Fruit fly (Drosophila melanogaster): ENCODE data around the gene CG33995.

Gene CG33995

DNA sequence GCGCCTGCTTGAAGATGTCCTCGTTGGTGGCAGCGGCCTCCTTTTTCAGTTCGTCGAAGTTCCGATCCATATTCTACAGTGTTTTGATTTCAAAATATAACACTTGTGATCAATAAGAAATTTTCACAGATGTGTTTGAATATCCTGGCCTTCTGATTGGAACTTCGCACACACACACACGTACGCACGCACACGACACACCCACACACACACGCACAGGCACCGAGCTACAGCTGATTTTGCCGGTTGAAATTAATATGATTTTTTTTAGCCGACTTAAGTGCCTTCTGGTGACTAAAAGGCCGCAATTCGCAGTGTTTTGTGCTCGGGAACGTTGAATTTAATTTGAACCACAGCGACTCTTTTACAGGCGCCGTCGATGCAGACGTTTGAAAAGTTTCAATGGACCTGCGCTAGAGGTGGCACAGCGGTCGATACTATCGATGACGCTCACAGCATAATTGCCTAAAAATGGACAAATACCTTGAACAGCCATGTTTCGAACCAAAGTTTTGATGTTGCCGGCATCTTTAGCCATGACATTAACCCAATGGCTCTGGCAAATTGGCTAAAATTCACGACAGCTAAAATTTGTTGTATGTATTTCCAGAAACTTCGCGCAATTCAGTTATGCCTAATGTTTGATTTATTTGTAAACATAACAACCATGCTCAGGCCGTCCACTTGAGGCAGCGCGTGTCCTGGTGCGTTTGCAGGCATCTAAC lies 33.6 kb upstream of the CG33995 start, which contains the start of gene Rtnl1 (continued):
- no peak for TF ChIP-seq tgo (GFP tag; IDR thresholded peaks at IDR 0.05)
- no peak for TF ChIP-seq CG18764 (GFP tag; optimal IDR thresholded peaks at IDR 0.05)
- TF ChIP-seq nerfin-1 (tag; optimal IDR thresholded peaks at IDR 0.05), result peak; percentile 16
- TF ChIP-seq CG1529 (GFP tag; optimal IDR thresholded peaks at IDR 0.05), result no peak
- no peak for TF ChIP-seq gsb (GFP tag; IDR thresholded peaks at IDR 0.05)
- no peak for TF ChIP-seq CG8089 (GFP tag; optimal IDR thresholded peaks at IDR 0.05)
- TF ChIP-seq CG17359 (tag; optimal IDR thresholded peaks at IDR 0.05), result no peak
- no peak for TF ChIP-seq scrt (GFP tag; optimal IDR thresholded peaks at IDR 0.05)
- peak; percentile 21 for TF ChIP-seq Bteb2 (GFP tag; optimal IDR thresholded peaks at IDR 0.05)
- TF ChIP-seq CG9932 (GFP tag; IDR thresholded peaks at IDR 0.05), result peak; percentile 75
- TF ChIP-seq pita (GFP tag; optimal IDR thresholded peaks at IDR 0.05), result peak; percentile 93
- no peak for TF ChIP-seq CG8388 (GFP tag; optimal IDR thresholded peaks at IDR 0.05)
- no peak for TF ChIP-seq prd (optimal IDR thresholded peaks at IDR 0.05)
- TF ChIP-seq prd (GFP tag; IDR thresholded peaks at IDR 0.05), result no peak
- TF ChIP-seq Sin3A (optimal IDR thresholded peaks at IDR 0.05), result peak; percentile 95
- TF ChIP-seq tin (GFP tag; optimal IDR thresholded peaks at IDR 0.05), result no peak
- no peak for TF ChIP-seq wor (GFP tag; IDR thresholded peaks at IDR 0.05)
- TF ChIP-seq kay (GFP tag; optimal IDR thresholded peaks at IDR 0.05), result no peak
- peak; percentile 66 for TF ChIP-seq NC2β (GFP tag; optimal IDR thresholded peaks at IDR 0.05)
- TF ChIP-seq pan (optimal IDR thresholded peaks at IDR 0.05), result no peak
- peak in 1 of 2 experiments; percentile 88 for TF ChIP-seq pan (GFP tag; optimal IDR thresholded peaks at IDR 0.05 in 1 of 2, IDR thresholded peaks at IDR 0.05 in 1 of 2)
- TF ChIP-seq CG11695 (GFP tag; IDR thresholded peaks at IDR 0.05), result no peak
- TF ChIP-seq CG32767 (GFP tag; IDR thresholded peaks at IDR 0.05), result no peak
- peak; percentile 87 for TF ChIP-seq HmgZ (tag; optimal IDR thresholded peaks at IDR 0.05)
- no peak for TF ChIP-seq CG10209 (GFP tag; optimal IDR thresholded peaks at IDR 0.05)
- TF ChIP-seq ewg (GFP tag; optimal IDR thresholded peaks at IDR 0.05), result peak; percentile 100
- TF ChIP-seq Ets65A (GFP tag), result peak; percentile 42
- peak; percentile 81 for TF ChIP-seq Sry-β (GFP tag; optimal IDR thresholded peaks at IDR 0.05)
- TF ChIP-seq stwl (tag; optimal IDR thresholded peaks at IDR 0.05), result peak; percentile 71
- TF ChIP-seq dimm (GFP tag; IDR thresholded peaks at IDR 0.05), result no peak
- no peak; the same call in 1 of the 2 replicates for TF ChIP-seq sisA (GFP tag; IDR thresholded peaks at IDR 0.05)
- peak; percentile 98 for TF ChIP-seq BEAF-32 (GFP tag; optimal IDR thresholded peaks at IDR 0.05)
- no peak for TF ChIP-seq esg (GFP tag; conservative IDR thresholded peaks at IDR 0.05)
- peak; percentile 31 for TF ChIP-seq Hsf (GFP tag; optimal IDR thresholded peaks at IDR 0.05)
- no peak for TF ChIP-seq Vsx1 (GFP tag; optimal IDR thresholded peaks at IDR 0.05)
- no peak for TF ChIP-seq CG15696 (tag; optimal IDR thresholded peaks at IDR 0.05)
- peak; percentile 28 for TF ChIP-seq Fer1 (GFP tag; optimal IDR thresholded peaks at IDR 0.05)
- peak; percentile 9 for TF ChIP-seq salm (tag; optimal IDR thresholded peaks at IDR 0.05)
- TF ChIP-seq sqz (GFP tag; optimal IDR thresholded peaks at IDR 0.05), result no peak
- no peak for TF ChIP-seq oc (tag; optimal IDR thresholded peaks at IDR 0.05)
- no peak for TF ChIP-seq Gsc (GFP tag; IDR thresholded peaks at IDR 0.05)
- TF ChIP-seq Deaf1 (tag; optimal IDR thresholded peaks at IDR 0.05), result peak; percentile 29
- no peak for TF ChIP-seq CG16779 (GFP tag; IDR thresholded peaks at IDR 0.05)
- TF ChIP-seq trh (GFP tag; optimal IDR thresholded peaks at IDR 0.05), result no peak
- peak; percentile 84; the same call in 2 of the 3 replicates for TF ChIP-seq mld (GFP tag; IDR thresholded peaks at IDR 0.05; ENCODE audit: partially characterized antibody)
- TF ChIP-seq Doc3 (GFP tag; IDR thresholded peaks at IDR 0.05; ENCODE audit: partially characterized antibody), result peak; percentile 80
- TF ChIP-seq Scr (GFP tag; IDR thresholded peaks at IDR 0.05; ENCODE audit: partially characterized antibody), result peak; percentile 92
- TF ChIP-seq CG1602 (GFP tag; optimal IDR thresholded peaks at IDR 0.05), result no peak
- peak; percentile 71 for TF ChIP-seq CG13624 (GFP tag; optimal IDR thresholded peaks at IDR 0.05)
- TF ChIP-seq knrl (GFP tag; IDR thresholded peaks at IDR 0.05; ENCODE audit: partially characterized antibody), result peak; percentile 92

Measured in whole organism, embryonic.